Worm (Caenorhabditis elegans): ENCODE results near the gene clec-241.

Gene clec-241

DNA sequence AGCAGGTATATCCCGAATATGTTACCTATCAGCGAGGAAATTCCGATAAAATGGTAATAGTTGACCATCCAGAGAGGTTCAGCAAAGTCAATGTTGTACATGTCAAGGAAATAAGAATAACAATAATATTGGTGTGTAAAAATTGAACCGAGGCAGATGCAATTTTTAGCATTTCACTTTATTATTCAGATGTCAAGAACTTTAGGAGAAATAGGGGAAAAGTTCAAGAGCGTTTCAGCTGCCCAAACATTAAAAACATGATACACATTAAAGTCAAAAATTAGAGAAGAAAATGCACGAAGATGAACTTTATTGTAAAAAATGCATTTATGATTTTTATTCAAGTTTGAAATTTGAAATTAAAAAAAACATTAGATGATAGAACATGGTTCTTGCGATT is 4.8 kb downstream of the clec-241 start, which contains the start of gene sri-69:
Gene sri-69 (minus strand): TSS at position 101 of the 400 bp plus-strand sequence.
- TF ChIP-seq W03F9.2 (tag; optimal IDR thresholded peaks at IDR 0.05) (no peak), dao-5 (tag; optimal IDR thresholded peaks at IDR 0.05) (no peak), him-1 (tag; optimal IDR thresholded peaks at IDR 0.05) (no peak)

ce11 chrV:17005189-17005588 is 7.9 kb downstream of the clec-241 start, which contains the start of gene srh-131:
srh-131 (plus strand) TSS chrV:17005489.
- no peak for TF ChIP-seq W03F9.2 (tag; optimal IDR thresholded peaks at IDR 0.05)
- no peak for TF ChIP-seq dao-5 (tag; optimal IDR thresholded peaks at IDR 0.05)
- TF ChIP-seq him-1 (tag; optimal IDR thresholded peaks at IDR 0.05) = no peak

DNA sequence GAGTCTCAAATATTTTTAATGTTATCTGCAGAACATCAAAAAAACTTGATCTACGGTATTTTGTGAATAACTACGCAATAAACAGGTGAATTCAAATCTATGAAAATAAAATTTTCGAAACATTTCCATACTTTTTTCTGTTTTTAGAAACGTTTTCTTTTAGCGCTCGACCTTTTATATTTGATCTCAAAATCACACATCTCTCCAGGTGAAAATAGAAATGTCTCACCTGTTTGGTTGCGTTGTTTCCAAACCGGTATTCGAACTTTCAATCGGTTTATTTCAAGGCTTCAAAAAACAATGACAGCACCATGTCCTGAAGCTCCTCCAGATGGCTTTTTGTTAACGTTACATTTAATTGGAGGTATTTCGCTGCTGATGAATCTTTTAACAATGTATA is 12.0 kb downstream of the clec-241 start, which contains the start of gene sri-9:
Gene sri-9 (plus strand): TSS at position 301 of the 400 bp plus-strand sequence.
- TF ChIP-seq him-1 (tag; optimal IDR thresholded peaks at IDR 0.05) (no peak), W03F9.2 (tag; optimal IDR thresholded peaks at IDR 0.05) (no peak), dao-5 (tag; optimal IDR thresholded peaks at IDR 0.05) (no peak)

ce11 chrV:17000635-17001034 is 12.5 kb downstream of the clec-241 start:
- no peak for TF ChIP-seq W03F9.2 (tag; optimal IDR thresholded peaks at IDR 0.05)
- no peak for TF ChIP-seq dao-5 (tag; optimal IDR thresholded peaks at IDR 0.05)
- no peak for TF ChIP-seq him-1 (tag; optimal IDR thresholded peaks at IDR 0.05)

DNA sequence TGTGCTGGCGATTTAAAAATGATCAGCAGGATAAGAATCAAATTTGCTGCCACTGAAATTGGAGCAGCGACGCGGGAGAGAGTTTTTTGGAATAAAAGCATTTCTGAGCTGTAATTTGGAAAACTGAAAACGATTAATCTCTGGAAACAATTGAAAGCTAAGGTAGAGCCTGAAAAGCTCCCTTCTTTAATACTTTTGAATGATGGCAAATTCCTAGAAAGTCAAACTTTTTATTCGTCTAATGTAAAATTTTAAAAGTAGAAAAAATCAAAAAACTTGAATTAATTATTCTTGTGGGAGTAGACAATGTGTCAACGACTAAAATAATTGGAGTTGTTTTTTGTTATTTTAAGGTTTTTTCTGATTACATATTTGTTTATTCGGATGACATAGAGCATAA is 12.9 kb downstream of the clec-241 start, which contains the start of gene str-217:
Gene str-217 (minus strand): TSS at position 101 of the 400 bp plus-strand sequence.
- TF ChIP-seq him-1 (tag; optimal IDR thresholded peaks at IDR 0.05) (no peak), dao-5 (tag; optimal IDR thresholded peaks at IDR 0.05) (no peak), W03F9.2 (tag; optimal IDR thresholded peaks at IDR 0.05) (no peak)

- TF ChIP-seq W03F9.2 (tag; optimal IDR thresholded peaks at IDR 0.05) (no peak), him-1 (tag; optimal IDR thresholded peaks at IDR 0.05) (no peak), dao-5 (tag; optimal IDR thresholded peaks at IDR 0.05) (no peak)
Measured at ce11 chrV:16992383-16992782, 20.7 kb downstream of the clec-241 start.

DNA sequence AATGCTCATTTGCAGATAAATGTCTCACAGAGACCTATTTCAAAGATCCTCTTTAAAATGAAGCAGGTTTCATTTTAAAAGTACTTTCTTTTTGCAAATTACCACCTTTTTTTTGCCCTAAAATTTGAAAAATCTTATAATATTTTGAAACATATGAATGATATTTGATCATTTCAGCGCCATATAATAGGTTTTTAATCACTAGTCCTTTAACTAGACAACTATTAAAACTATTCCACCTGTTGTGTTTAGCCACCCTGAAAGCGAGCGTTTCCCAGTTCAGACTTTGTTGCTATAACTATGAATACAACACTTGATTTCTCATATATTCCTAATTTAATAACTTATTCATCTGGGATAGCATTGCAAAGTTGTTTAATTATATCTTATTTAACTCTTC is 21.4 kb downstream of the clec-241 start, which contains the start of gene srz-95:
Gene srz-95 (plus strand): TSS at position 301 of the 400 bp plus-strand sequence.
- TF ChIP-seq dao-5 (tag; optimal IDR thresholded peaks at IDR 0.05) = no peak
- no peak for TF ChIP-seq him-1 (tag; optimal IDR thresholded peaks at IDR 0.05)
- no peak for TF ChIP-seq W03F9.2 (tag; optimal IDR thresholded peaks at IDR 0.05)

- TF ChIP-seq him-1 (tag; optimal IDR thresholded peaks at IDR 0.05) (no peak), W03F9.2 (tag; optimal IDR thresholded peaks at IDR 0.05) (no peak), dao-5 (tag; optimal IDR thresholded peaks at IDR 0.05) (no peak)
Measured at ce11 chrV:16988614-16989013, 24.5 kb downstream of the clec-241 start, which contains the start of gene Y102A5C.27. Y102A5C.27 (minus strand) TSS chrV:16988714.

DNA sequence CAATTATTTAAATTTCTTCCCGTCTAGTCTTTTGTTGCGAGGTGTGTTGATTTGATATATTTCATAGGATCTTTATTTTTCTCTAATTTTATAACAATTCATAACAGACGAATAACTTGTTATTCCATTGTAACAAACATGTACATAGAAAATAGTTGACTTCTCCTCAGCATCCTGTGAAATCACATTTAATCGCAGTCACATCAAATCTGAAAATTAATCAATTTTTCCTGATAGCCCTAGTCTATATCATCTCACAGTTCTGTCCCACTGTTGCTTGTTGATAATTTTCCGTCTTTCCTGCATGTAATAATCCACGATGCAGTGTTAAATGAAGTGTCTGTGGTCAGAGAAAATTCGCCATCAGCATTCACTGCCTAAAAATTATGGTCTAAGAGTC is 25.3 kb downstream of the clec-241 start:
- TF ChIP-seq W03F9.2 (tag; optimal IDR thresholded peaks at IDR 0.05) = no peak
- TF ChIP-seq dao-5 (tag; optimal IDR thresholded peaks at IDR 0.05) = no peak

ce11 chrV:16987035-16987434 is 26.1 kb downstream of the clec-241 start, which contains the start of gene Y102A5C.40:
Y102A5C.40 (minus strand) TSS chrV:16987135.
- TF ChIP-seq him-1 (tag; optimal IDR thresholded peaks at IDR 0.05) (no peak), dao-5 (tag; optimal IDR thresholded peaks at IDR 0.05) (no peak), W03F9.2 (tag; optimal IDR thresholded peaks at IDR 0.05) (no peak)

DNA sequence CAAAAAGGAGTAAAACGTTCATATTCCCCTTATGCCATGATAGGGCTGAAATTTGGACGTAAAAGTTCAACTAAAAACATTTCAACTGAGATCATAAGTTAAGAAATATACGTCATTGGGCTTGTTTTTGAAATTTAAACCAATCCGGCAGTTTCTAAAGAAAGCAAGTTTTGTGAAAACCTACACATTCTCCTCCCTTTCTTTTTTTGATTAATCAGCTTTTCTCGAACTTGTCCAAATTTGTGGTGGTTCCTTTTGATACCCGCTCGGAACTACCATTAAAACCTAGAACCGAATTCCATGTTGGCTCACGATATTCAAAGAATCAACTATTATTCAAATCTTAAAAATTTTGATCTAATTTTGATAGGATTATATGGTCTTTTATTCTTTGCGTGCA is 32.8 kb downstream of the clec-241 start, which contains the start of gene srz-54:
Gene srz-54 (plus strand): TSS at position 301 of the 400 bp plus-strand sequence.
- TF ChIP-seq dao-5 (tag; optimal IDR thresholded peaks at IDR 0.05) (no peak), him-1 (tag; optimal IDR thresholded peaks at IDR 0.05) (no peak), W03F9.2 (tag; optimal IDR thresholded peaks at IDR 0.05) (no peak)

DNA sequence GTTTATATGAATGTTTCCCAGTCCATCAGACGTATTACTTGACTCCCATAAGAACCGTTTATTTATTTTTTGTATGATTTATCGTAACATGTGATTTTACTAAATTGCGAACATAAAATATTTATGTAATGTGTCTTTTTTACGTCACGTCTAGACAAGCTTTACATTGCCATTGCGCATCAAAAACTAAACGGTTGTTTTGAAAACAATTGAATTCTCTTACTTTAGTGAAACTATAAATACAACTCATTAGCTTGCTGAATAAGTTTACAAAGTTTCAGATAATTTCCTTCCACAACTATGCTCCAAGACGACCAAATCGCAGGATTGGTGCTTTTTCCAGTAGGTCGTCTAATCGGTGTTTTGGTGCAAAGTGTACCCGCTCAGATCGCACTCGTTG is 38.2 kb downstream of the clec-241 start, which contains the start of gene srx-54:
Gene srx-54 (plus strand): TSS at position 301 of the 400 bp plus-strand sequence.
- TF ChIP-seq him-1 (tag; optimal IDR thresholded peaks at IDR 0.05) (no peak), W03F9.2 (tag; optimal IDR thresholded peaks at IDR 0.05) (no peak), dao-5 (tag; optimal IDR thresholded peaks at IDR 0.05) (no peak)

- no peak for TF ChIP-seq W03F9.2 (tag; optimal IDR thresholded peaks at IDR 0.05)
- no peak for TF ChIP-seq him-1 (tag; optimal IDR thresholded peaks at IDR 0.05)
- no peak for TF ChIP-seq dao-5 (tag; optimal IDR thresholded peaks at IDR 0.05)
Measured at ce11 chrV:16973338-16973737, 39.8 kb downstream of the clec-241 start.

DNA sequence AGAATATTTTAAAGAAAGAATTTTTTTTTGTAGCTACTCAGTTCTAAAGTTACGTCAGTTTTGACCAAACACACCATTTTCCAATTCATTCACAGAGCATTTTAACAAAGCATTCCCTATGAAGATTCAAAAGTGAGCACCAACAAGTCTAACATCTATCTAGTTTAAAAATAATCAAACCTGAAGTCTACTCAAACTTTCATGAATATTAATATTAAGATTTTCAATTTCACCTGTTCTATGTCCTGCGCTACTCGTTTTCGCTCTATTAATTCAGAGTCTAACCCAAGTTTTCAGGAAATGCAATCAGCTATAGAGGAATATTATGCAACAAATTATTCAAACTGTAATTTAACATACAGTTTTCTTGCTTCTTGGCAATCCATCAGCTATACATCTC is 41.0 kb downstream of the clec-241 start, which contains the start of gene srh-119:
Gene srh-119 (plus strand): TSS at position 301 of the 400 bp plus-strand sequence.
- no peak for TF ChIP-seq W03F9.2 (tag; optimal IDR thresholded peaks at IDR 0.05)
- TF ChIP-seq dao-5 (tag; optimal IDR thresholded peaks at IDR 0.05) = no peak
- no peak for TF ChIP-seq him-1 (tag; optimal IDR thresholded peaks at IDR 0.05)

- TF ChIP-seq dao-5 (tag; optimal IDR thresholded peaks at IDR 0.05) (no peak), him-1 (tag; optimal IDR thresholded peaks at IDR 0.05) (no peak), W03F9.2 (tag; optimal IDR thresholded peaks at IDR 0.05) (no peak)
Measured at ce11 chrV:16966636-16967035, 46.5 kb downstream of the clec-241 start, which contains the start of gene fbxa-90. fbxa-90 (plus strand) TSS chrV:16966814.
